Fruit fly (Drosophila melanogaster) whole organism, adult: ENCODE data around the gene Eato.

Source experiments
- CG14711 ChIP-seq: fragments of 200-800 bp; sonication (Bioruptor generic); optimal IDR thresholded peaks from 2 replicates; lab custom pipeline; 2018; ENCODE audit warnings: missing biosample characterization, mild to moderate bottlenecking, missing genetic modification characterization, moderate library complexity
- CG7101 ChIP-seq: fragments of 200-800 bp; sonication (Bioruptor generic); optimal IDR thresholded peaks from 2 replicates; lab custom pipeline; 2018; ENCODE audit warnings: missing biosample characterization, mild to moderate bottlenecking, missing genetic modification characterization, moderate library complexity
- toe ChIP-seq: fragments of 200-800 bp; sonication (Bioruptor generic); optimal IDR thresholded peaks from 2 replicates; lab custom pipeline; 2016; ENCODE audit warnings: missing biosample characterization, missing genetic modification characterization

dm6 chr2L:13790715-13791114 lies 6.8 kb downstream of the Eato start, which contains the start of gene CG16863:
- TF ChIP-seq CG14711 (no peak), toe (GFP tag; lab: Kevin White, UChicago) (no peak), CG7101 (tag; lab: Kevin White, UChicago) (no peak)
